Fruit fly (Drosophila melanogaster) whole organism, embryonic: ENCODE results near the gene CG17325.

Source experiments
- BEAF-32 ChIP-seq: fragments of 200-800 bp; sonication (Bioruptor generic); optimal IDR thresholded peaks from 3 replicates; lab custom pipeline; 2017; ENCODE audit warnings: missing biosample characterization, missing genetic modification characterization, mild to moderate bottlenecking, moderate library complexity, missing genetic modification reagents
- BtbVII ChIP-seq: fragments of 200-800 bp; sonication (Bioruptor generic); optimal IDR thresholded peaks from 3 replicates; lab custom pipeline; 2017; ENCODE audit warnings: missing biosample characterization, mild to moderate bottlenecking, missing genetic modification characterization
- CG12219 ChIP-seq: fragments of 200-800 bp; sonication (Bioruptor generic); optimal IDR thresholded peaks from 3 replicates; lab custom pipeline; 2018; ENCODE audit warnings: missing biosample characterization, mild to moderate bottlenecking, missing genetic modification characterization
- CG13287 ChIP-seq: fragments of 200-800 bp; sonication (Bioruptor generic); IDR thresholded peaks from 2 replicates; pipeline ENCODE4 v1.3.6; 2022; ENCODE audit warnings: missing biosample characterization, missing genetic modification characterization; ENCODE audit not compliant: partially characterized antibody
- CG14667 ChIP-seq: fragments of 200-800 bp; sonication (Bioruptor generic); IDR thresholded peaks from 2 replicates; pipeline ENCODE4 v1.3.6; 2022; ENCODE audit warnings: missing biosample characterization, missing genetic modification characterization
- CG31365 ChIP-seq: fragments of 200-800 bp; sonication (Bioruptor generic); optimal IDR thresholded peaks from 2 replicates; lab custom pipeline; 2018; ENCODE audit warnings: missing biosample characterization, mild to moderate bottlenecking, missing genetic modification characterization
- CG33557 ChIP-seq: fragments of 200-800 bp; sonication (Bioruptor generic); optimal IDR thresholded peaks from 2 replicates; lab custom pipeline; 2019; ENCODE audit warnings: missing biosample characterization, mild to moderate bottlenecking, missing genetic modification characterization, moderate library complexity
- CG4424 ChIP-seq: fragments of 200-800 bp; sonication (Bioruptor generic); optimal IDR thresholded peaks from 3 replicates; lab custom pipeline; 2016; ENCODE audit warnings: missing biosample characterization, missing genetic modification characterization
- CG6765 ChIP-seq: fragments of 200-800 bp; sonication (Bioruptor generic); optimal IDR thresholded peaks from 3 replicates; lab custom pipeline; 2017; ENCODE audit warnings: missing biosample characterization, mild to moderate bottlenecking, missing genetic modification characterization
- CG7987 ChIP-seq: fragments of 200-800 bp; sonication (Bioruptor generic); optimal IDR thresholded peaks from 2 replicates; lab custom pipeline; 2018; ENCODE audit warnings: missing biosample characterization, mild to moderate bottlenecking, missing genetic modification characterization, moderate library complexity
- D ChIP-seq, 2 experiments: fragments of 200-800 bp in 1 of 2; fragments of >200 bp in 1 of 2; sonication (Bioruptor generic) in 1 of 2; optimal IDR thresholded peaks; 2 replicates in 1 of 2; 3 replicates in 1 of 2; lab custom pipeline; 2017; ENCODE audit warnings: mild to moderate bottlenecking in 1 of 2, missing biosample characterization in 1 of 2, missing genetic modification characterization in 1 of 2, missing genetic modification reagents in 1 of 2
- Doc2 ChIP-seq: fragments of 200-800 bp; sonication (Bioruptor generic); IDR thresholded peaks from 2 replicates; pipeline ENCODE4 v1.3.6; 2022; ENCODE audit warnings: missing biosample characterization, missing genetic modification characterization
- E2f2 ChIP-seq: fragments of 200-800 bp; sonication (Bioruptor generic); IDR thresholded peaks from 2 replicates; pipeline ENCODE4 v1.3.6; 2022; ENCODE audit warnings: missing biosample characterization, missing genetic modification characterization
- HLH54F ChIP-seq: fragments of 200-800 bp; sonication (Bioruptor generic); optimal IDR thresholded peaks from 3 replicates; lab custom pipeline; 2016; ENCODE audit warnings: missing biosample characterization, missing genetic modification characterization
- HLHmδ ChIP-seq: fragments of 200-800 bp; sonication (Bioruptor generic); optimal IDR thresholded peaks from 2 replicates; lab custom pipeline; 2018; ENCODE audit warnings: missing biosample characterization, mild to moderate bottlenecking, missing genetic modification characterization, moderate library complexity
- Hey ChIP-seq: fragments of 200-800 bp; sonication (Bioruptor generic); optimal IDR thresholded peaks from 3 replicates; lab custom pipeline; 2018; ENCODE audit warnings: missing biosample characterization, mild to moderate bottlenecking, missing genetic modification characterization
- MBD-R2 ChIP-seq: fragments of 200-800 bp; sonication (Bioruptor generic); IDR thresholded peaks from 2 replicates; pipeline ENCODE4 v1.3.6; 2022; ENCODE audit warnings: missing biosample characterization, missing genetic modification characterization
- Mrtf ChIP-seq: fragments of 200-800 bp; sonication (Bioruptor generic); IDR thresholded peaks from 3 replicates; pipeline ENCODE4 v1.3.6; 2022; ENCODE audit warnings: missing biosample characterization, missing genetic modification characterization
- Nf-YC ChIP-seq: fragments of 200-800 bp; optimal IDR thresholded peaks from 3 replicates; lab custom pipeline; 2019; ENCODE audit warnings: missing biosample characterization, mild to moderate bottlenecking, missing genetic modification characterization, moderate library complexity
- Ravus ChIP-seq: fragments of 200-800 bp; sonication (Bioruptor generic); IDR thresholded peaks from 2 replicates; pipeline ENCODE4 v1.3.6; 2022; ENCODE audit warnings: missing biosample characterization, missing genetic modification characterization
- Xrp1 ChIP-seq: fragments of 200-800 bp; sonication (Bioruptor generic); IDR thresholded peaks from 2 replicates; pipeline ENCODE4 v1.3.6; 2022; ENCODE audit warnings: missing biosample characterization, missing genetic modification characterization
- YL-1 ChIP-seq: fragments of 200-800 bp; sonication (Bioruptor generic); optimal IDR thresholded peaks from 3 replicates; lab custom pipeline; 2017; ENCODE audit warnings: missing biosample characterization, mild to moderate bottlenecking, missing genetic modification characterization
- abd-A ChIP-seq: fragments of 200-800 bp; sonication (Bioruptor generic); optimal IDR thresholded peaks from 3 replicates; lab custom pipeline; 2019; ENCODE audit warnings: missing biosample characterization, mild to moderate bottlenecking, missing genetic modification characterization, moderate library complexity
- az2 ChIP-seq: fragments of 200-800 bp; sonication (Bioruptor generic); optimal IDR thresholded peaks from 3 replicates; lab custom pipeline; 2016; ENCODE audit warnings: missing biosample characterization, missing genetic modification characterization
- chinmo ChIP-seq: fragments of 200-800 bp; sonication (Bioruptor generic); IDR thresholded peaks from 4 replicates; pipeline ENCODE4 v1.3.6; 2022; ENCODE audit warnings: missing biosample characterization, missing genetic modification characterization; ENCODE audit not compliant: partially characterized antibody
- crol ChIP-seq: fragments of 200-800 bp; sonication (Bioruptor generic); IDR thresholded peaks from 2 replicates; pipeline ENCODE4 v1.3.6; 2022; ENCODE audit warnings: missing biosample characterization, missing genetic modification characterization
- dmrt99B ChIP-seq: fragments of 200-800 bp; sonication (Bioruptor generic); optimal IDR thresholded peaks from 2 replicates; lab custom pipeline; 2018; ENCODE audit warnings: missing biosample characterization, mild to moderate bottlenecking, missing genetic modification characterization, moderate library complexity
- gsb-n ChIP-seq: fragments of 200-800 bp; sonication (Bioruptor generic); optimal IDR thresholded peaks from 3 replicates; lab custom pipeline; 2018; ENCODE audit warnings: missing biosample characterization, mild to moderate bottlenecking, missing genetic modification characterization
- hbn ChIP-seq: fragments of 200-800 bp; sonication (Bioruptor generic); IDR thresholded peaks from 2 replicates; pipeline ENCODE4 v1.3.6; 2022; ENCODE audit warnings: missing biosample characterization, missing genetic modification characterization; ENCODE audit not compliant: partially characterized antibody
- hkb ChIP-seq, 2 experiments: fragments of 200-800 bp in 1 of 2; fragments of >200 bp in 1 of 2; sonication (Bioruptor generic) in 1 of 2; IDR thresholded peaks in 1 of 2; optimal IDR thresholded peaks in 1 of 2; 2 replicates each; pipeline versions ENCODE4 v1.3.6 to Lab custom; 2017 to 2022; ENCODE audit warnings: missing biosample characterization in 1 of 2, missing genetic modification characterization in 1 of 2
- insv ChIP-seq, 2 experiments: fragments of 200-800 bp; sonication (Bioruptor generic); optimal IDR thresholded peaks; 3 replicates each; lab custom pipeline; 2016 to 2018; ENCODE audit warnings: missing biosample characterization in 2 of 2, missing genetic modification characterization in 2 of 2
- inv ChIP-seq: fragments of 200-800 bp; sonication (Bioruptor generic); IDR thresholded peaks from 2 replicates; pipeline ENCODE4 v1.3.6; 2022; ENCODE audit warnings: missing biosample characterization, missing genetic modification characterization; ENCODE audit not compliant: partially characterized antibody
- lilli ChIP-seq: fragments of 200-800 bp; sonication (Bioruptor generic); optimal IDR thresholded peaks from 3 replicates; lab custom pipeline; 2016; ENCODE audit warnings: missing biosample characterization, missing genetic modification characterization
- mirr ChIP-seq: fragments of 200-800 bp; sonication (Bioruptor generic); optimal IDR thresholded peaks from 3 replicates; lab custom pipeline; 2018; ENCODE audit warnings: missing biosample characterization, mild to moderate bottlenecking, missing genetic modification characterization
- nerfin-1 ChIP-seq: fragments of 200-800 bp; sonication (Bioruptor generic); optimal IDR thresholded peaks from 3 replicates; lab custom pipeline; 2019; ENCODE audit warnings: missing biosample characterization, mild to moderate bottlenecking, missing genetic modification characterization, moderate library complexity
- oc ChIP-seq: fragments of 200-800 bp; sonication (Bioruptor generic); optimal IDR thresholded peaks from 2 replicates; lab custom pipeline; 2018; ENCODE audit warnings: missing biosample characterization, mild to moderate bottlenecking, missing genetic modification characterization, moderate library complexity
- pros ChIP-seq: fragments of 200-800 bp; sonication (Bioruptor generic); optimal IDR thresholded peaks from 3 replicates; lab custom pipeline; 2019; ENCODE audit warnings: missing biosample characterization, mild to moderate bottlenecking, missing genetic modification characterization, moderate library complexity
- scrt ChIP-seq: fragments of 200-800 bp; sonication (Bioruptor generic); optimal IDR thresholded peaks from 2 replicates; lab custom pipeline; 2018; ENCODE audit warnings: missing biosample characterization, mild to moderate bottlenecking, missing genetic modification characterization, moderate library complexity
- tio ChIP-seq: fragments of 200-800 bp; sonication (Bioruptor generic); optimal IDR thresholded peaks from 2 replicates; lab custom pipeline; 2017; ENCODE audit warnings: missing biosample characterization, missing genetic modification characterization, inconsistent platforms
- tll ChIP-seq, 2 experiments: fragments of 200-800 bp in 1 of 2; fragments of >200 bp in 1 of 2; sonication (Bioruptor generic) in 1 of 2; optimal IDR thresholded peaks; 2 replicates each; lab custom pipeline; 2017 to 2019; ENCODE audit warnings: missing biosample characterization in 2 of 2, missing genetic modification characterization in 2 of 2, mild to moderate bottlenecking in 1 of 2, moderate library complexity in 1 of 2
- toy ChIP-seq: fragments of 200-800 bp; sonication (Bioruptor generic); IDR thresholded peaks from 2 replicates; pipeline ENCODE4 v1.3.6; 2022; ENCODE audit warnings: missing biosample characterization, missing genetic modification characterization

CG17325 gene

dm6 chr2L:18812755-18813154 is 307 bp downstream of the CG17325 start:
- peak; percentile 95 for TF ChIP-seq CG7987 (GFP tag; lab: Kevin White, UChicago)
- no peak for TF ChIP-seq toy (GFP tag; lab: Robert Waterston, UW)
- TF ChIP-seq HLH54F: no peak
- no peak for TF ChIP-seq Ravus
- 0 out of 4 replicates have a peak, but pooled peaks have one; percentile 46 for TF ChIP-seq chinmo (GFP tag; lab: Robert Waterston, UW)

dm6 chr2L:18815194-18815593 is 2.7 kb downstream of the CG17325 start:
- TF ChIP-seq CG4424 (GFP tag; lab: Kevin White, UChicago): no peak
- peak in 1 of 2 experiments; percentile 59 for TF ChIP-seq tll (GFP tag; optimal IDR thresholded peaks at IDR 0.05; lab: Kevin White, UChicago)
- peak; percentile 29 for TF ChIP-seq Nf-YC (tag; lab: Kevin White, UChicago)
- TF ChIP-seq abd-A (tag; lab: Kevin White, UChicago): peak; percentile 92
- no peak for TF ChIP-seq BEAF-32 (GFP tag; lab: Kevin White, UChicago)
- TF ChIP-seq gsb-n (tag; lab: Kevin White, UChicago): peak; percentile 48
- TF ChIP-seq CG13287: no peak
- no peak for TF ChIP-seq az2
- no peak for TF ChIP-seq CG6765 (GFP tag; lab: Kevin White, UChicago)
- no peak for TF ChIP-seq D (optimal IDR thresholded peaks at IDR 0.05; lab: Kevin White, UChicago)
- peak; percentile 27 for TF ChIP-seq D (GFP tag; optimal IDR thresholded peaks at IDR 0.05; lab: Kevin White, UChicago)
- no peak for TF ChIP-seq tio (GFP tag; lab: Kevin White, UChicago)
- peak; percentile 18 for TF ChIP-seq Hey (tag; lab: Kevin White, UChicago)
- TF ChIP-seq inv (GFP tag; lab: Robert Waterston, UW): no peak
- no peak for TF ChIP-seq E2f2 (GFP tag; lab: Robert Waterston, UW)
- TF ChIP-seq oc: peak; percentile 79
- no peak for TF ChIP-seq Doc2 (GFP tag; lab: Robert Waterston, UW)
- TF ChIP-seq dmrt99B (tag; lab: Kevin White, UChicago): no peak
- peak; percentile 11 for TF ChIP-seq nerfin-1
- TF ChIP-seq BtbVII (GFP tag; lab: Kevin White, UChicago): no peak
- TF ChIP-seq hbn (GFP tag; lab: Robert Waterston, UW): no peak
- TF ChIP-seq Mrtf (GFP tag; lab: Robert Waterston, UW): no peak
- no peak for TF ChIP-seq CG14667 (GFP tag; lab: Robert Waterston, UW)
- peak; percentile 83 for TF ChIP-seq crol (GFP tag; lab: Robert Waterston, UW)
- no peak for TF ChIP-seq lilli
- TF ChIP-seq YL-1: no peak
- peak; percentile 68 for TF ChIP-seq pros (GFP tag; lab: Kevin White, UChicago)
- peak; percentile 88 for TF ChIP-seq mirr
- TF ChIP-seq hkb (optimal IDR thresholded peaks at IDR 0.05; lab: Kevin White, UChicago): no peak
- 0 out of 2 replicates have a peak, but pooled peaks have one; percentile 36 for TF ChIP-seq hkb (GFP tag; IDR thresholded peaks at IDR 0.05; lab: Robert Waterston, UW)
- no peak for TF ChIP-seq insv (GFP tag; optimal IDR thresholded peaks at IDR 0.05; lab: Kevin White, UChicago)
- TF ChIP-seq CG33557: no peak
- no peak for TF ChIP-seq MBD-R2
- TF ChIP-seq Xrp1 (GFP tag; lab: Robert Waterston, UW): no peak
- no peak for TF ChIP-seq HLHmδ
- TF ChIP-seq CG12219 (GFP tag; lab: Kevin White, UChicago): no peak
- TF ChIP-seq scrt (GFP tag; lab: Kevin White, UChicago): no peak
- TF ChIP-seq CG31365 (tag; lab: Kevin White, UChicago): no peak
